Worm (Caenorhabditis elegans) whole organism, mixed stage, embryonic: ENCODE measurements around the gene B0507.3.
"Not testable (repeated sequence)": the region's sequence is repeated elsewhere in the genome, so short reads cannot be mapped to it uniquely, and the experiment has no call there.

Experiments used
- M03D4.4 ChIP-seq: sonication (generic microtip); optimal IDR thresholded peaks from 2 replicates; lab custom pipeline; 2017; ENCODE audit warnings: mild to moderate bottlenecking, missing genetic modification characterization, missing compliant biosample characterization
- bed-3 ChIP-seq: fragments of 200-800 bp; sonication (Bioruptor generic); optimal IDR thresholded peaks from 3 replicates; lab custom pipeline; 2018; ENCODE audit warnings: mild to moderate bottlenecking, missing genetic modification characterization, moderate library complexity, missing compliant biosample characterization
- blmp-1 ChIP-seq: fragments of 150-350 bp; optimal IDR thresholded peaks from 2 replicates; lab custom pipeline; 2014; ENCODE audit warnings: missing biosample characterization, missing genetic modification characterization
- ceh-39 ChIP-seq: fragments of 150-350 bp; optimal IDR thresholded peaks from 2 replicates; lab custom pipeline; 2014; ENCODE audit warnings: missing biosample characterization, missing genetic modification characterization
- ceh-83 ChIP-seq: fragments of 200-800 bp; sonication (Bioruptor generic); optimal IDR thresholded peaks from 2 replicates; lab custom pipeline; 2018; ENCODE audit warnings: mild to moderate bottlenecking, missing genetic modification characterization, missing compliant biosample characterization
- ces-1 ChIP-seq: fragments of 150-350 bp; optimal IDR thresholded peaks from 2 replicates; lab custom pipeline; 2014; ENCODE audit warnings: missing biosample characterization, missing genetic modification reagents, missing genetic modification characterization
- cnd-1 ChIP-seq: fragments of 200-800 bp; sonication (Bioruptor generic); optimal IDR thresholded peaks from 2 replicates; lab custom pipeline; 2018; ENCODE audit warnings: mild to moderate bottlenecking, missing genetic modification characterization, missing compliant biosample characterization
- drap-1 ChIP-seq: fragments of 200-800 bp; sonication (Bioruptor generic); optimal IDR thresholded peaks from 3 replicates; lab custom pipeline; 2018; ENCODE audit warnings: mild to moderate bottlenecking, missing genetic modification characterization, missing compliant biosample characterization
- elt-1 ChIP-seq: sonication (generic microtip); optimal IDR thresholded peaks from 2 replicates; lab custom pipeline; 2017; ENCODE audit warnings: missing genetic modification characterization, mild to moderate bottlenecking, missing compliant biosample characterization, antibody characterized with exemption, moderate library complexity, borderline replicate concordance; ENCODE audit not compliant: insufficient read depth
- flh-1 ChIP-seq: fragments of 200-800 bp; sonication (Bioruptor generic); optimal IDR thresholded peaks from 2 replicates; lab custom pipeline; 2018; ENCODE audit warnings: mild to moderate bottlenecking, missing genetic modification characterization, moderate library complexity, missing compliant biosample characterization
- ham-2 ChIP-seq: fragments of 200-800 bp; sonication (Bioruptor generic); optimal IDR thresholded peaks from 2 replicates; lab custom pipeline; 2018; ENCODE audit warnings: mild to moderate bottlenecking, missing genetic modification characterization, missing compliant biosample characterization
- hlh-1 ChIP-seq: fragments of 150-350 bp; optimal IDR thresholded peaks from 2 replicates; lab custom pipeline; 2014; ENCODE audit warnings: missing biosample characterization, missing genetic modification reagents, missing genetic modification characterization
- lin-32 ChIP-seq: fragments of 200-800 bp; sonication (Bioruptor generic); optimal IDR thresholded peaks from 2 replicates; lab custom pipeline; 2018; ENCODE audit warnings: mild to moderate bottlenecking, missing genetic modification characterization, missing compliant biosample characterization
- mab-5 ChIP-seq: fragments of 150-350 bp; optimal IDR thresholded peaks from 2 replicates; lab custom pipeline; 2014; ENCODE audit warnings: missing biosample characterization, missing genetic modification characterization
- mep-1 ChIP-seq: fragments of 150-350 bp; optimal IDR thresholded peaks from 2 replicates; lab custom pipeline; 2017; ENCODE audit warnings: missing biosample characterization, missing genetic modification reagents, missing genetic modification characterization, inconsistent platforms
- mls-2 ChIP-seq: sonication (generic microtip); optimal IDR thresholded peaks from 2 replicates; lab custom pipeline; 2016; ENCODE audit warnings: mild to moderate bottlenecking, missing genetic modification characterization, moderate library complexity, missing compliant biosample characterization
- nhr-2 ChIP-seq: fragments of 150-350 bp; optimal IDR thresholded peaks from 2 replicates; lab custom pipeline; 2014; ENCODE audit warnings: missing biosample characterization, missing genetic modification characterization
- nhr-237 ChIP-seq: fragments of 150-350 bp; optimal IDR thresholded peaks from 2 replicates; lab custom pipeline; 2014; ENCODE audit warnings: missing biosample characterization, missing genetic modification characterization
- nhr-28 ChIP-seq: fragments of 150-350 bp; optimal IDR thresholded peaks from 2 replicates; lab custom pipeline; 2014; ENCODE audit warnings: missing biosample characterization, missing genetic modification characterization
- nhr-76 ChIP-seq: sonication (generic microtip); optimal IDR thresholded peaks from 2 replicates; lab custom pipeline; 2017; ENCODE audit warnings: missing biosample characterization, missing genetic modification characterization
- pha-4 ChIP-seq: fragments of 150-350 bp; optimal IDR thresholded peaks from 2 replicates; lab custom pipeline; 2018; ENCODE audit warnings: missing biosample characterization, missing genetic modification reagents, missing genetic modification characterization
- sem-2 ChIP-seq: fragments of 200-800 bp; sonication (Bioruptor generic); optimal IDR thresholded peaks from 2 replicates; lab custom pipeline; 2018; ENCODE audit warnings: mild to moderate bottlenecking, missing genetic modification characterization, missing compliant biosample characterization
- snpc-4 ChIP-seq: fragments of 150-350 bp; optimal IDR thresholded peaks from 2 replicates; lab custom pipeline; 2014; ENCODE audit warnings: missing biosample characterization, missing genetic modification characterization
- sptf-1 ChIP-seq: sonication (generic microtip); optimal IDR thresholded peaks from 2 replicates; lab custom pipeline; 2017; ENCODE audit warnings: mild to moderate bottlenecking, missing genetic modification characterization, moderate library complexity, missing compliant biosample characterization
- tbx-8 ChIP-seq: fragments of 200-800 bp; sonication (Bioruptor generic); optimal IDR thresholded peaks from 2 replicates; lab custom pipeline; 2018; ENCODE audit warnings: mild to moderate bottlenecking, missing genetic modification characterization, moderate library complexity, missing compliant biosample characterization
- unc-120 ChIP-seq: sonication (generic microtip); optimal IDR thresholded peaks from 2 replicates; lab custom pipeline; 2017; ENCODE audit warnings: missing genetic modification characterization, missing compliant biosample characterization; ENCODE audit not compliant: poor library complexity, severe bottlenecking
- unc-62 ChIP-seq: fragments of 150-350 bp; optimal IDR thresholded peaks from 2 replicates; lab custom pipeline; 2014; ENCODE audit warnings: missing biosample characterization, missing genetic modification reagents, missing genetic modification characterization
- zip-8 ChIP-seq: fragments of 150-350 bp; optimal IDR thresholded peaks from 2 replicates; lab custom pipeline; 2014; ENCODE audit warnings: missing biosample characterization, missing genetic modification characterization

Gene B0507.3

ce11 chrV:8799293-8799812, 30.6 kb downstream of the B0507.3 start:
- TF ChIP-seq sptf-1 (tag; lab: Kevin White, UChicago) = no peak
- TF ChIP-seq hlh-1 = no peak
- no peak for TF ChIP-seq unc-120 (tag; lab: Kevin White, UChicago)
- TF ChIP-seq flh-1 = no peak
- no peak for TF ChIP-seq nhr-2 (tag; lab: Kevin White, UChicago)
- TF ChIP-seq nhr-76 = no peak
- TF ChIP-seq bed-3 = no peak
- no peak for TF ChIP-seq ceh-83 (GFP tag; lab: Kevin White, UChicago)
- TF ChIP-seq snpc-4 (tag; lab: Kevin White, UChicago) = no peak
- no peak for TF ChIP-seq cnd-1 (tag; lab: Kevin White, UChicago)
- no peak for TF ChIP-seq mab-5 (tag; lab: Kevin White, UChicago)
- TF ChIP-seq elt-1 = no peak
- no peak for TF ChIP-seq pha-4
- TF ChIP-seq unc-62 (GFP tag; lab: Kevin White, UChicago) = no peak
- no peak for TF ChIP-seq drap-1 (GFP tag; lab: Kevin White, UChicago)
- TF ChIP-seq, all 35 proteins: peak for 0

- no peak for TF ChIP-seq ceh-39 (tag; lab: Kevin White, UChicago)
- no peak for TF ChIP-seq nhr-76
- no peak for TF ChIP-seq lin-32 (GFP tag; lab: Kevin White, UChicago)
- no peak for TF ChIP-seq snpc-4 (tag; lab: Kevin White, UChicago)
- no peak for TF ChIP-seq sem-2 (GFP tag; lab: Kevin White, UChicago)
- TF ChIP-seq nhr-237 (tag; lab: Kevin White, UChicago) = no peak
- no peak for TF ChIP-seq mep-1 (tag; lab: Kevin White, UChicago)
- TF ChIP-seq blmp-1 (tag; lab: Kevin White, UChicago) = no peak
- TF ChIP-seq ham-2 (GFP tag; lab: Kevin White, UChicago) = no peak
- TF ChIP-seq nhr-28 (tag; lab: Kevin White, UChicago) = no peak
- no peak for TF ChIP-seq ces-1 (GFP tag; lab: Kevin White, UChicago)
- no peak for TF ChIP-seq M03D4.4 (tag; lab: Kevin White, UChicago)
- TF ChIP-seq tbx-8 (GFP tag; lab: Kevin White, UChicago) = no peak
- TF ChIP-seq mls-2 (tag; lab: Kevin White, UChicago) = no peak
- TF ChIP-seq ceh-83 (GFP tag; lab: Kevin White, UChicago) = no peak
- TF ChIP-seq flh-1 = no peak
- no peak for TF ChIP-seq sptf-1 (tag; lab: Kevin White, UChicago)
- no peak for TF ChIP-seq bed-3
- no peak for TF ChIP-seq pha-4
- no peak for TF ChIP-seq unc-62 (GFP tag; lab: Kevin White, UChicago)
These were observed 32.4 kb downstream of the B0507.3 start, which contains the start of gene magu-2 for ce11 chrV:8800978-8801559. TSS of gene magu-2 (minus strand) at chrV:8801028.

ce11 chrV:8802252-8802651, 33.5 kb downstream of the B0507.3 start:
- TF ChIP-seq cnd-1 (tag; lab: Kevin White, UChicago) (no peak), unc-62 (GFP tag; lab: Kevin White, UChicago) (peak; percentile 27), hlh-1 (peak; percentile 30), unc-120 (tag; lab: Kevin White, UChicago) (peak; percentile 67)
- TF ChIP-seq, all 35 proteins: peak for 3

ce11 chrV:8805047-8805446, 36.3 kb downstream of the B0507.3 start:
- TF ChIP-seq ces-1 (GFP tag; lab: Kevin White, UChicago) (peak; percentile 95), nhr-2 (tag; lab: Kevin White, UChicago) (no peak)

ce11 chrV:8819855-8820254, 51.1 kb downstream of the B0507.3 start, which contains the start of gene rpm-1:
TSS of gene rpm-1 (minus strand) at chrV:8819955.
- TF ChIP-seq zip-8 (tag; lab: Kevin White, UChicago); nhr-76; sem-2 (GFP tag; lab: Kevin White, UChicago): not testable (repeated sequence)
